Worm (Caenorhabditis elegans): ENCODE data around the gene F37A4.1.

ce11 chrIII:6713266-6713665 is 9.9 kb upstream of the F37A4.1 start, which contains the start of gene F37A4.4:
- no peak for TF ChIP-seq ztf-23 (GFP tag; IDR thresholded peaks at IDR 0.05)
- no peak for TF ChIP-seq flt-1 (GFP tag; IDR thresholded peaks at IDR 0.05)
- no peak for TF ChIP-seq ztf-29 (GFP tag; IDR thresholded peaks at IDR 0.05)
- TF ChIP-seq cog-1 (tag; optimal IDR thresholded peaks at IDR 0.05) = no peak

Measured in whole organism, midembryonic.